Worm (Caenorhabditis elegans): ENCODE results near the gene C16C10.2.

ce11 chrIII:4160937-4161336, 17.5 kb downstream of the C16C10.2 start, which contains the start of gene C01G12.16:
- TF ChIP-seq ama-1 (optimal IDR thresholded peaks at IDR 0.05) = no peak
- no peak for TF ChIP-seq hmg-4 (GFP tag; optimal IDR thresholded peaks at IDR 0.05)
- TF ChIP-seq flt-1 (GFP tag; IDR thresholded peaks at IDR 0.05) = no peak
- no peak for TF ChIP-seq ceh-36 (tag; optimal IDR thresholded peaks at IDR 0.05)
- no peak for TF ChIP-seq aly-1 (tag; optimal IDR thresholded peaks at IDR 0.05)
- no peak for TF ChIP-seq sea-1 (GFP tag; conservative IDR thresholded peaks at IDR 0.05)
- TF ChIP-seq ceh-13 (GFP tag; optimal IDR thresholded peaks at IDR 0.05) = no peak
